Worm (Caenorhabditis elegans) whole organism, mixed stage, embryonic: ENCODE data around the gene ZK632.4.

ENCODE experiments used
- M03D4.4 ChIP-seq: sonication (generic microtip); optimal IDR thresholded peaks from 2 replicates; lab custom pipeline; 2017; ENCODE audit warnings: mild to moderate bottlenecking, missing genetic modification characterization, missing compliant biosample characterization
- bed-3 ChIP-seq: fragments of 200-800 bp; sonication (Bioruptor generic); optimal IDR thresholded peaks from 3 replicates; lab custom pipeline; 2018; ENCODE audit warnings: mild to moderate bottlenecking, missing genetic modification characterization, moderate library complexity, missing compliant biosample characterization
- blmp-1 ChIP-seq: fragments of 150-350 bp; optimal IDR thresholded peaks from 2 replicates; lab custom pipeline; 2014; ENCODE audit warnings: missing biosample characterization, missing genetic modification characterization
- ceh-39 ChIP-seq: fragments of 150-350 bp; optimal IDR thresholded peaks from 2 replicates; lab custom pipeline; 2014; ENCODE audit warnings: missing biosample characterization, missing genetic modification characterization
- ceh-43 ChIP-seq: fragments of 200-800 bp; sonication (Bioruptor generic); optimal IDR thresholded peaks from 2 replicates; lab custom pipeline; 2018; ENCODE audit warnings: mild to moderate bottlenecking, missing genetic modification characterization, moderate library complexity, missing compliant biosample characterization
- ceh-83 ChIP-seq: fragments of 200-800 bp; sonication (Bioruptor generic); optimal IDR thresholded peaks from 2 replicates; lab custom pipeline; 2018; ENCODE audit warnings: mild to moderate bottlenecking, missing genetic modification characterization, missing compliant biosample characterization
- ces-1 ChIP-seq: fragments of 150-350 bp; optimal IDR thresholded peaks from 2 replicates; lab custom pipeline; 2014; ENCODE audit warnings: missing biosample characterization, missing genetic modification reagents, missing genetic modification characterization
- cnd-1 ChIP-seq: fragments of 200-800 bp; sonication (Bioruptor generic); optimal IDR thresholded peaks from 2 replicates; lab custom pipeline; 2018; ENCODE audit warnings: mild to moderate bottlenecking, missing genetic modification characterization, missing compliant biosample characterization
- drap-1 ChIP-seq: fragments of 200-800 bp; sonication (Bioruptor generic); optimal IDR thresholded peaks from 3 replicates; lab custom pipeline; 2018; ENCODE audit warnings: mild to moderate bottlenecking, missing genetic modification characterization, missing compliant biosample characterization
- elt-1 ChIP-seq: sonication (generic microtip); optimal IDR thresholded peaks from 2 replicates; lab custom pipeline; 2017; ENCODE audit warnings: missing genetic modification characterization, mild to moderate bottlenecking, missing compliant biosample characterization, antibody characterized with exemption, moderate library complexity, borderline replicate concordance; ENCODE audit not compliant: insufficient read depth
- elt-3 ChIP-seq: fragments of 150-350 bp; optimal IDR thresholded peaks from 2 replicates; lab custom pipeline; 2014; ENCODE audit warnings: missing biosample characterization, missing genetic modification characterization
- flh-1 ChIP-seq: fragments of 200-800 bp; sonication (Bioruptor generic); optimal IDR thresholded peaks from 2 replicates; lab custom pipeline; 2018; ENCODE audit warnings: mild to moderate bottlenecking, missing genetic modification characterization, moderate library complexity, missing compliant biosample characterization
- ham-2 ChIP-seq: fragments of 200-800 bp; sonication (Bioruptor generic); optimal IDR thresholded peaks from 2 replicates; lab custom pipeline; 2018; ENCODE audit warnings: mild to moderate bottlenecking, missing genetic modification characterization, missing compliant biosample characterization
- hlh-1 ChIP-seq: fragments of 150-350 bp; optimal IDR thresholded peaks from 2 replicates; lab custom pipeline; 2014; ENCODE audit warnings: missing biosample characterization, missing genetic modification reagents, missing genetic modification characterization
- lin-13 ChIP-seq: fragments of 150-350 bp; optimal IDR thresholded peaks from 2 replicates; lab custom pipeline; 2014; ENCODE audit warnings: missing biosample characterization, missing genetic modification characterization
- lin-32 ChIP-seq: fragments of 200-800 bp; sonication (Bioruptor generic); optimal IDR thresholded peaks from 2 replicates; lab custom pipeline; 2018; ENCODE audit warnings: mild to moderate bottlenecking, missing genetic modification characterization, missing compliant biosample characterization
- lsy-2 ChIP-seq: fragments of 150-350 bp; optimal IDR thresholded peaks from 2 replicates; lab custom pipeline; 2014; ENCODE audit warnings: missing biosample characterization, missing genetic modification characterization
- mab-5 ChIP-seq: fragments of 150-350 bp; optimal IDR thresholded peaks from 2 replicates; lab custom pipeline; 2014; ENCODE audit warnings: missing biosample characterization, missing genetic modification characterization
- mep-1 ChIP-seq: fragments of 150-350 bp; optimal IDR thresholded peaks from 2 replicates; lab custom pipeline; 2017; ENCODE audit warnings: missing biosample characterization, missing genetic modification reagents, missing genetic modification characterization, inconsistent platforms
- mls-2 ChIP-seq: sonication (generic microtip); optimal IDR thresholded peaks from 2 replicates; lab custom pipeline; 2016; ENCODE audit warnings: mild to moderate bottlenecking, missing genetic modification characterization, moderate library complexity, missing compliant biosample characterization
- nhr-12 ChIP-seq: fragments of 150-350 bp; optimal IDR thresholded peaks from 2 replicates; lab custom pipeline; 2014; ENCODE audit warnings: missing biosample characterization, missing genetic modification characterization
- nhr-2 ChIP-seq: fragments of 150-350 bp; optimal IDR thresholded peaks from 2 replicates; lab custom pipeline; 2014; ENCODE audit warnings: missing biosample characterization, missing genetic modification characterization
- nhr-237 ChIP-seq: fragments of 150-350 bp; optimal IDR thresholded peaks from 2 replicates; lab custom pipeline; 2014; ENCODE audit warnings: missing biosample characterization, missing genetic modification characterization
- nhr-28 ChIP-seq: fragments of 150-350 bp; optimal IDR thresholded peaks from 2 replicates; lab custom pipeline; 2014; ENCODE audit warnings: missing biosample characterization, missing genetic modification characterization
- nhr-76 ChIP-seq: sonication (generic microtip); optimal IDR thresholded peaks from 2 replicates; lab custom pipeline; 2017; ENCODE audit warnings: missing biosample characterization, missing genetic modification characterization
- pha-4 ChIP-seq: fragments of 150-350 bp; optimal IDR thresholded peaks from 2 replicates; lab custom pipeline; 2018; ENCODE audit warnings: missing biosample characterization, missing genetic modification reagents, missing genetic modification characterization
- sem-2 ChIP-seq: fragments of 200-800 bp; sonication (Bioruptor generic); optimal IDR thresholded peaks from 2 replicates; lab custom pipeline; 2018; ENCODE audit warnings: mild to moderate bottlenecking, missing genetic modification characterization, missing compliant biosample characterization
- snpc-4 ChIP-seq: fragments of 150-350 bp; optimal IDR thresholded peaks from 2 replicates; lab custom pipeline; 2014; ENCODE audit warnings: missing biosample characterization, missing genetic modification characterization
- sptf-1 ChIP-seq: sonication (generic microtip); optimal IDR thresholded peaks from 2 replicates; lab custom pipeline; 2017; ENCODE audit warnings: mild to moderate bottlenecking, missing genetic modification characterization, moderate library complexity, missing compliant biosample characterization
- tbx-8 ChIP-seq: fragments of 200-800 bp; sonication (Bioruptor generic); optimal IDR thresholded peaks from 2 replicates; lab custom pipeline; 2018; ENCODE audit warnings: mild to moderate bottlenecking, missing genetic modification characterization, moderate library complexity, missing compliant biosample characterization
- unc-120 ChIP-seq: sonication (generic microtip); optimal IDR thresholded peaks from 2 replicates; lab custom pipeline; 2017; ENCODE audit warnings: missing genetic modification characterization, missing compliant biosample characterization; ENCODE audit not compliant: poor library complexity, severe bottlenecking
- unc-39 ChIP-seq: fragments of 150-350 bp; optimal IDR thresholded peaks from 2 replicates; lab custom pipeline; 2014; ENCODE audit warnings: missing biosample characterization, missing genetic modification characterization
- unc-62 ChIP-seq: fragments of 150-350 bp; optimal IDR thresholded peaks from 2 replicates; lab custom pipeline; 2014; ENCODE audit warnings: missing biosample characterization, missing genetic modification reagents, missing genetic modification characterization
- zip-8 ChIP-seq: fragments of 150-350 bp; optimal IDR thresholded peaks from 2 replicates; lab custom pipeline; 2014; ENCODE audit warnings: missing biosample characterization, missing genetic modification characterization
- ztf-11 ChIP-seq: fragments of 150-350 bp; optimal IDR thresholded peaks from 2 replicates; lab custom pipeline; 2014; ENCODE audit warnings: missing biosample characterization, missing genetic modification characterization

Gene ZK632.4

ce11 chrIII:9818763-9819162 is 11.5 kb upstream of the ZK632.4 start, which contains the start of gene panl-3:
TSS of gene panl-3 (plus strand) at chrIII:9819056.
- TF ChIP-seq mab-5 (tag; lab: Kevin White, UChicago) (no peak), sem-2 (no peak), ham-2 (no peak), lin-13 (tag; lab: Kevin White, UChicago) (peak; percentile 14), ceh-39 (tag; lab: Kevin White, UChicago) (no peak), tbx-8 (no peak), drap-1 (no peak), nhr-76 (tag; lab: Kevin White, UChicago) (no peak), flh-1 (GFP tag; lab: Kevin White, UChicago) (no peak), lin-32 (no peak), ztf-11 (no peak), ceh-83 (no peak), nhr-237 (no peak), lsy-2 (tag; lab: Kevin White, UChicago) (peak; percentile 4), hlh-1 (tag; lab: Kevin White, UChicago) (no peak), zip-8 (tag; lab: Kevin White, UChicago) (no peak), blmp-1 (no peak), elt-1 (tag; lab: Kevin White, UChicago) (no peak), elt-3 (tag; lab: Kevin White, UChicago) (no peak), mls-2 (tag; lab: Kevin White, UChicago) (no peak), mep-1 (tag; lab: Kevin White, UChicago) (peak; percentile 49), unc-39 (no peak), unc-120 (no peak), unc-62 (GFP tag; lab: Kevin White, UChicago) (no peak), cnd-1 (tag; lab: Kevin White, UChicago) (peak; percentile 46), nhr-12 (tag; lab: Kevin White, UChicago) (no peak), nhr-28 (tag; lab: Kevin White, UChicago) (no peak), snpc-4 (tag; lab: Kevin White, UChicago) (no peak), pha-4 (tag; lab: Kevin White, UChicago) (peak; percentile 23), ces-1 (GFP tag; lab: Kevin White, UChicago) (no peak), nhr-2 (no peak), sptf-1 (peak; percentile 37), M03D4.4 (tag; lab: Kevin White, UChicago) (no peak), bed-3 (GFP tag; lab: Kevin White, UChicago) (no peak), ceh-43 (no peak)

- TF ChIP-seq lsy-2 (tag; lab: Kevin White, UChicago) (peak; percentile 81), zip-8 (tag; lab: Kevin White, UChicago) (no peak)
These were observed 10.6 kb upstream of the ZK632.4 start for ce11 chrIII:9817894-9818293.

ce11 chrIII:9817087-9817612 is 9.9 kb upstream of the ZK632.4 start, which contains the start of gene cnx-1:
TSS of gene cnx-1 (minus strand) at chrIII:9817137.
- TF ChIP-seq unc-62 (GFP tag; lab: Kevin White, UChicago) = peak; percentile 38
- peak; percentile 4 for TF ChIP-seq ces-1 (GFP tag; lab: Kevin White, UChicago)
- TF ChIP-seq cnd-1 (tag; lab: Kevin White, UChicago) = peak; percentile 67
- TF ChIP-seq flh-1 (GFP tag; lab: Kevin White, UChicago) = no peak
- no peak for TF ChIP-seq unc-39
- peak; percentile 84 for TF ChIP-seq nhr-2
- peak; percentile 30 for TF ChIP-seq unc-120
- TF ChIP-seq ztf-11 = no peak
- TF ChIP-seq lin-32 = peak; percentile 16
- peak; percentile 73 for TF ChIP-seq mls-2 (tag; lab: Kevin White, UChicago)
- no peak for TF ChIP-seq lin-13 (tag; lab: Kevin White, UChicago)
- no peak for TF ChIP-seq lsy-2 (tag; lab: Kevin White, UChicago)
- TF ChIP-seq elt-1 (tag; lab: Kevin White, UChicago) = no peak
- TF ChIP-seq nhr-76 (tag; lab: Kevin White, UChicago) = no peak
- peak; percentile 29 for TF ChIP-seq sptf-1
- TF ChIP-seq tbx-8 = no peak
- TF ChIP-seq mep-1 (tag; lab: Kevin White, UChicago) = peak; percentile 8
- peak; percentile 34 for TF ChIP-seq ham-2

ce11 chrIII:9813146-9813545 is 5.9 kb upstream of the ZK632.4 start, which contains the start of gene ZK632.14:
TSS of gene ZK632.14 (plus strand) at chrIII:9813446.
- TF ChIP-seq flh-1 (GFP tag; lab: Kevin White, UChicago) = no peak
- TF ChIP-seq M03D4.4 (tag; lab: Kevin White, UChicago) = no peak
- no peak for TF ChIP-seq mls-2 (tag; lab: Kevin White, UChicago)
- no peak for TF ChIP-seq lsy-2 (tag; lab: Kevin White, UChicago)
- TF ChIP-seq ceh-43 = no peak
- TF ChIP-seq elt-3 (tag; lab: Kevin White, UChicago) = no peak
- TF ChIP-seq nhr-12 (tag; lab: Kevin White, UChicago) = no peak
- TF ChIP-seq unc-62 (GFP tag; lab: Kevin White, UChicago) = no peak
- TF ChIP-seq zip-8 (tag; lab: Kevin White, UChicago) = no peak
